Fruit fly (Drosophila melanogaster): ENCODE measurements around the gene CG31368.
A peak's percentile ranks its signal among the peaks of the same experiment; 100 is the strongest.

The CG31368 gene

DNA sequence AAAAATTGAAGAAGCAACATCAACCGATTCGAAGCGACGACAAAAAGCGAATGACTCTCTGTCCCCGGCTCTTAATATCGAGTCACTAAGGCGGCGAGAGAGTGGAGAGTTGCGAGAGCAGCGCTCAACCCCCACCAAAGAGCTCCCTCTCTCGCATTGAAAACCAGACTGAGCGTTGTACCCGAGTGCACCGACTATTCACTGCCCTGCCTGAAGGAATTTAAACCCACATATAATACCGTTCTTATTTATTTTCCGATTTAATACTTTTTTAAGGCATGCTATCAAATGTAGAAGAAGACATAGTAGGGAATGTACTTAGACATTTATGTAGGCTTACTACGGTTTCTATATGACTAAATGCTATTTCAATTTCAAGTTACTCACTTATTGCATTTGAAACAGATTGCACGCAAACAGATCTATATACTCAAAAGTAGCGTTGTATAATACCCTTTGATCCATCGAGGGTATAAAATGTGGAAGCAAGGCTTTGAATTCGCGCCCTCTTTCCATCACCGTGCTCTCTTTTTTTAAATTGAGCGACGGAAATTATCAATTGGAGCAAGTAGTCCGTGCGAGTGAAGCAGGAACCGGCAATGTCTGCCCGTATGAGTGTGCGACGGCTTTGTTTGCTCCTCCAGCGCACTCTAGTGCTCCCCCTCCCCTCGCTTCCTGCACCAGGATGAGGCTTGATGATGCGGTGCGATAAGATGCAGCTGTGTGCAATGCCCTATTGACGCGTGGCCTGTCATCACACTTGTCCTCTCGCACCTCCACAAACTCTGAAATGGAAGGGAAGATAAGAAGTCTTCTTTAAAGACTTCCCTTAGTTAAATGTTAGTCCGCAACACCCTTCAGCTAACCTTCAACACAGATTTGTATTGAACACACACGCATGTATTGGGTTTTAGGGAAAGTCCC lies 4.8 kb downstream of the CG31368 start, which contains the start of gene mthl5 (continued):
- TF ChIP-seq Atf3 (GFP tag; optimal IDR thresholded peaks at IDR 0.05) (peak; percentile 72), kay (GFP tag; optimal IDR thresholded peaks at IDR 0.05) (peak; percentile 20), CG12219 (GFP tag; optimal IDR thresholded peaks at IDR 0.05) (peak; percentile 75), HLH4C (GFP tag; IDR thresholded peaks at IDR 0.05; ENCODE audit: partially characterized antibody) (0 out of 3 replicates have a peak, but pooled peaks have one; percentile 13), Hey (tag; optimal IDR thresholded peaks at IDR 0.05) (no peak), az2 (GFP tag; optimal IDR thresholded peaks at IDR 0.05) (peak; percentile 81), CG12071 (GFP tag; optimal IDR thresholded peaks at IDR 0.05) (peak; percentile 23), CG10959 (GFP tag; IDR thresholded peaks at IDR 0.05) (peak; percentile 80), stwl (tag; optimal IDR thresholded peaks at IDR 0.05) (peak; percentile 13), abd-A (tag; optimal IDR thresholded peaks at IDR 0.05) (no peak), CG1792 (GFP tag; optimal IDR thresholded peaks at IDR 0.05) (peak; percentile 49), CG17361 (GFP tag; IDR thresholded peaks at IDR 0.05) (peak; percentile 89), Bdp1 (GFP tag; optimal IDR thresholded peaks at IDR 0.05) (peak; percentile 52), sna (GFP tag; IDR thresholded peaks at IDR 0.05; ENCODE audit: partially characterized antibody) (no peak; the same call in none of the 2 replicates), CG3995 (GFP tag; optimal IDR thresholded peaks at IDR 0.05) (no peak), CG13287 (GFP tag; IDR thresholded peaks at IDR 0.05; ENCODE audit: partially characterized antibody) (0 out of 2 replicates have a peak, but pooled peaks have one; percentile 32), CG7745 (tag; optimal IDR thresholded peaks at IDR 0.05) (no peak), CG14441 (GFP tag; IDR thresholded peaks at IDR 0.05) (peak; percentile 77), chn (GFP tag; optimal IDR thresholded peaks at IDR 0.05) (peak; percentile 82), nmo (GFP tag; optimal IDR thresholded peaks at IDR 0.05) (peak; percentile 88), gcm (GFP tag; optimal IDR thresholded peaks at IDR 0.05) (peak; percentile 79), CG7963 (GFP tag; IDR thresholded peaks at IDR 0.05; ENCODE audit: partially characterized antibody) (no peak), unc-4 (GFP tag; IDR thresholded peaks at IDR 0.05; ENCODE audit: partially characterized antibody) (no peak), hb (GFP tag; IDR thresholded peaks at IDR 0.05; ENCODE audit: partially characterized antibody) (no peak), kni (GFP tag; optimal IDR thresholded peaks at IDR 0.05) (no peak), Lim3 (GFP tag; IDR thresholded peaks at IDR 0.05) (peak; percentile 44; the same call in 1 of the 2 replicates), sob (GFP tag; IDR thresholded peaks at IDR 0.05) (peak; percentile 64), tll (GFP tag; optimal IDR thresholded peaks at IDR 0.05) (no peak), lab (GFP tag; optimal IDR thresholded peaks at IDR 0.05) (peak; percentile 69), luna (GFP tag; optimal IDR thresholded peaks at IDR 0.05) (no peak), aop (GFP tag; IDR thresholded peaks at IDR 0.05) (0 out of 2 replicates have a peak, but pooled peaks have one; percentile 12), exex (tag; optimal IDR thresholded peaks at IDR 0.05) (no peak), CG13894 (tag; optimal IDR thresholded peaks at IDR 0.05) (peak; percentile 7), Chrac-16 (GFP tag; optimal IDR thresholded peaks at IDR 0.05) (peak; percentile 88), MTF-1 (GFP tag; optimal IDR thresholded peaks at IDR 0.05; ENCODE audit: borderline replicate concordance) (no peak), Fer2 (tag; optimal IDR thresholded peaks at IDR 0.05) (no peak), h (optimal IDR thresholded peaks at IDR 0.05) (no peak), sr (GFP tag; IDR thresholded peaks at IDR 0.05) (0 out of 3 replicates have a peak, but pooled peaks have one; percentile 48), CG18764 (GFP tag; optimal IDR thresholded peaks at IDR 0.05) (peak; percentile 39), Aef1 (GFP tag; IDR thresholded peaks at IDR 0.05) (peak; percentile 53), ewg (GFP tag; optimal IDR thresholded peaks at IDR 0.05) (peak; percentile 60), Lhr (GFP tag; optimal IDR thresholded peaks at IDR 0.05) (peak; percentile 44), hth (optimal IDR thresholded peaks at IDR 0.05) (no peak), Dip2 (GFP tag; IDR thresholded peaks at IDR 0.05) (no peak), gfzf (GFP tag; optimal IDR thresholded peaks at IDR 0.05) (no peak), CG8944 (GFP tag; optimal IDR thresholded peaks at IDR 0.05) (peak; percentile 73), CG11247 (GFP tag; IDR thresholded peaks at IDR 0.05) (peak; percentile 48), CG17186 (GFP tag; optimal IDR thresholded peaks at IDR 0.05) (peak; percentile 34)

All from whole organism, embryonic.